Worm (Caenorhabditis elegans): ENCODE measurements around the gene ntl-3.

The ntl-3 gene

DNA sequence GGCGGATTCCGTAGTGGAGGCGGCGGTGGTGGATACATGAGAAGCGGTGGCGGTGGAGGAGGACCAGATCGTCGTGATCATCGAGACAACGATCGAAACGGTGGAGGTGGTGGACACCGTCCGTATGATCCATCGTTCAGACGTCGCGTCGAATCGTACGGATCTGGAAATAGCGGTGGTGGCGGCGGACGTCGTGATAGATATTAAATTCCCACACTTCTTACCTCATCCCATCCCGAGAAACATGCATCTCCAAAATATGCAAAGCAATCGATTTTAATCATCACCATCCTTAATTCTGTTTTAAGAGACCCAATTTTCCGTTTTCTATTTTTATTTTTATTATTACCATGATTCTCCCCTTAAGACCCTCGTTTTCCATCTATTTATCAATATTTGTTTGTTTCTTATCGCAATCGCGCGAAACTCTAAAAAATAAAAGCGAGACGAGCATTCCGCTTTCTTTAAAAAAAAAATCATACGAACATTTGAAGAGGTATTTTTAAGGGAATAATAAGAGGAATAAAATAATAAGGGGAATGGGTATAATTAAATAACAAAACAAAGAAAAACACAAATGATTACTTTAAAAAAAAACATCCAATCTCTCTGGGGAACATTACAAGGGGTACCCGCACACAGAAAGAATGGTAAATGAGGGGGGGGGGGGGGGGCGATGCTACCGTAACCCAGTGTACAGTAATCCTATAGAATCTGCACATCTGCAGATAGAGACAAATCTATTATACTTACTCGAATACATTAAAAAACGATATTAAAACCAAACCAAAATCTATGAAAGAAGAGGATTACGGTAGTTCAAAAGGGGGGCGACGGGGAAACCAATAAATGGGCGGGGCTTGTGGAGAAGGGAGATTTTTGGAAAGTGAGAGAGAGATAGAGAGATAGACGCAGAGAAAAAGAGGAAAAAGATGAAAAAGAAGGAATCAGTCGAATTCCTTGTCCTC is 15.5 kb downstream of the ntl-3 start (continued):
- TF ChIP-seq rec-8 (tag; optimal IDR thresholded peaks at IDR 0.05) (peak in 1 of 2 experiments; percentile 44), ama-1 (optimal IDR thresholded peaks at IDR 0.05) (no peak), ama-1 (GFP tag; optimal IDR thresholded peaks at IDR 0.05) (peak in 1 of 2 experiments; percentile 94), nhr-90 (tag; optimal IDR thresholded peaks at IDR 0.05) (no peak), let-526 (GFP tag; IDR thresholded peaks at IDR 0.05) (no peak), dpff-1 (tag; optimal IDR thresholded peaks at IDR 0.05) (peak; percentile 64), C17E4.6 (GFP tag; IDR thresholded peaks at IDR 0.05) (peak; percentile 5; the same call in 1 of the 2 replicates), chd-7 (tag; optimal IDR thresholded peaks at IDR 0.05) (peak; percentile 75), hlh-12 (tag; optimal IDR thresholded peaks at IDR 0.05) (no peak), K12H6.12 (tag; optimal IDR thresholded peaks at IDR 0.05) (no peak)

DNA sequence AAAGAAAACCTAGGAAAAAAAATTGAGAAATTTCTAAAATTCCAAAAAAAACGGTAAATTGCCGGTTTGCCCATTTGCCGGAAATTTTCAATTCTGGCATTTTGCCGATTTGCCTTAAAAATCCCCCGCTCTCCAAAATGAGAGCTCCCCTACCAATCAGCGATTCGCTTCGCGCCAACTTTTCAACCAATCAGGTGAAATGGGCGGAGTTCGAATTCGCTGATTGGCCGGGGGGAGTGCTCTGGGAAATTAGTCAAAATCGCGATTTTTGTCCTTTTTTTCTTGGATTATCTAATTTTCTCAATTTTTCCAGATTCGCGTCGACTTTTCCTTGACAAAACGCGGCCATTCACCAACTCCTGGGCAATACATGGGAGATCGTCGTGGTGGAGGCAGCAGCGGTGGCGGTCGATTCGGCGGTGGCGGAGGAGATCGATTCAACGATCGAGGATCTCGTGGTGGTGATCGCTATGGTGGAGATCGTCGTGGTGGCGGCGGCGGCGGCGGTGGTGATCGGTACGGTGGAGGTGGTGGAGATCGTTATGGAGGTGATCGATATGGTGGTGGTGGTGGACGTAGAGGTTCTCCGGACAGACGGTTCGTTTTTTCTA is 16.6 kb downstream of the ntl-3 start:
- TF ChIP-seq nhr-120 (GFP tag; IDR thresholded peaks at IDR 0.05) (no peak), nfyb-1 (GFP tag; IDR thresholded peaks at IDR 0.05) (peak; percentile 90), zfh-2 (GFP tag; conservative IDR thresholded peaks at IDR 0.05) (peak; percentile 83), egrh-3 (GFP tag; IDR thresholded peaks at IDR 0.05) (peak; percentile 75; the same call in 1 of the 2 replicates), D2030.7 (GFP tag; IDR thresholded peaks at IDR 0.05) (no peak), rcor-1 (GFP tag; IDR thresholded peaks at IDR 0.05) (peak; percentile 28; the same call in 1 of the 2 replicates)

DNA sequence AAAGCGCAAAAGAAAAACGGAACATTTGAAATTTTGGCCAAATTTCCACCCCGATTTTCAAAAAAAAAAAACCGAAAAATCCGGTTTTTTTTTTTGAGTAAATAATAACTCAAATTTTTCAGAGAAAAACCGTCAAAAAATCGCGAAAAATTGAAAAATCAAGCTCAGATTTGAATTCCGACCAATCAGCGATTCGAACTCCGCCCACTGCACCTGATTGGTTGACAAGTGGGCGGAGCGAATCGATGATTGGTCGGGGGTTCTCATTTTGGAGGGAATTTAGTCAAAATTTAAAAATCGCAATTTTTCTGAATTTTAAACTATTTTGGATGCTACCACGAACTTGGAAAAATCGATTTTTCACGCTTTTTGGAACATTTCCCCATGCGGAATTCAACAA is 17.2 kb downstream of the ntl-3 start:
- TF ChIP-seq aptf-2 (GFP tag; conservative IDR thresholded peaks at IDR 0.05), result no peak
- TF ChIP-seq ceh-79 (tag; optimal IDR thresholded peaks at IDR 0.05), result no peak
- TF ChIP-seq hsf-1 (GFP tag; IDR thresholded peaks at IDR 0.05), result no peak
- TF ChIP-seq tbx-9 (tag; optimal IDR thresholded peaks at IDR 0.05; ENCODE audit: borderline replicate concordance), result no peak
- no peak for TF ChIP-seq nfyb-1 (GFP tag; IDR thresholded peaks at IDR 0.05)
- TF ChIP-seq ztf-3 (GFP tag; optimal IDR thresholded peaks at IDR 0.05), result no peak
- TF ChIP-seq unc-130 (GFP tag; optimal IDR thresholded peaks at IDR 0.05), result no peak
- no peak for TF ChIP-seq snpc-4 (GFP tag; optimal IDR thresholded peaks at IDR 0.05)
- TF ChIP-seq snpc-4 (tag; optimal IDR thresholded peaks at IDR 0.05), result no peak
- no peak for TF ChIP-seq fkh-3 (tag; optimal IDR thresholded peaks at IDR 0.05)
- TF ChIP-seq pha-4 (tag; optimal IDR thresholded peaks at IDR 0.05), result no peak
- TF ChIP-seq let-607 (tag; optimal IDR thresholded peaks at IDR 0.05), result no peak
- TF ChIP-seq Y56A3A.18 (GFP tag; IDR thresholded peaks at IDR 0.05), result no peak
- no peak for TF ChIP-seq F57A8.1 (GFP tag; optimal IDR thresholded peaks at IDR 0.05)
- no peak for TF ChIP-seq ZK185.1 (tag; optimal IDR thresholded peaks at IDR 0.05; ENCODE audit: poor library complexity, severe bottlenecking)
- no peak for TF ChIP-seq dox-1 (GFP tag; IDR thresholded peaks at IDR 0.05)
- no peak for TF ChIP-seq ccch-3 (GFP tag; optimal IDR thresholded peaks at IDR 0.05)
- TF ChIP-seq ceh-58 (GFP tag; IDR thresholded peaks at IDR 0.05), result no peak
- no peak for TF ChIP-seq Y67H2A.10 (GFP tag; conservative IDR thresholded peaks at IDR 0.05)

Data from whole organism, young adult.